Worm (Caenorhabditis elegans): ENCODE results near the gene clp-2.
A peak's percentile ranks its signal among the peaks of the same experiment; 100 is the strongest.

- TF ChIP-seq scrt-1 (GFP tag; IDR thresholded peaks at IDR 0.05) (no peak; the same call in 1 of the 2 replicates), hmbx-1 (tag; optimal IDR thresholded peaks at IDR 0.05) (no peak), ama-1 (optimal IDR thresholded peaks at IDR 0.05) (no peak), F13C5.2 (tag; optimal IDR thresholded peaks at IDR 0.05) (peak; percentile 11), hmg-4 (GFP tag; optimal IDR thresholded peaks at IDR 0.05) (peak; percentile 56)
These were observed 17.9 kb upstream of the clp-2 start, which contains the start of gene acy-1 for ce11 chrIII:4721750-4722149.
